Fruit fly (Drosophila melanogaster): ENCODE results near the gene Arl1.
A peak's percentile ranks its signal among the peaks of the same experiment; 100 is the strongest.

Arl1 gene

dm6 chr3L:16019144-16020006, 36.4 kb downstream of the Arl1 start (continued):
- no peak for TF ChIP-seq CG14860 (GFP tag; IDR thresholded peaks at IDR 0.05; ENCODE audit: partially characterized antibody)
- TF ChIP-seq Ets65A (GFP tag): peak; percentile 86
- no peak for TF ChIP-seq emc (GFP tag; optimal IDR thresholded peaks at IDR 0.05)

dm6 chr3L:16021064-16021683, 38.2 kb downstream of the Arl1 start:
- TF ChIP-seq toy (GFP tag; IDR thresholded peaks at IDR 0.05): no peak
- TF ChIP-seq CG7271 (tag; optimal IDR thresholded peaks at IDR 0.05): peak; percentile 4
- TF ChIP-seq CG14860 (GFP tag; IDR thresholded peaks at IDR 0.05; ENCODE audit: partially characterized antibody): no peak
- no peak for TF ChIP-seq jigr1 (GFP tag; IDR thresholded peaks at IDR 0.05)
- TF ChIP-seq CG10267 (tag; optimal IDR thresholded peaks at IDR 0.05): peak; percentile 73
- TF ChIP-seq TFAM (GFP tag; optimal IDR thresholded peaks at IDR 0.05): no peak
- TF ChIP-seq Atf-2 (GFP tag; optimal IDR thresholded peaks at IDR 0.05): peak; percentile 60
- TF ChIP-seq row (GFP tag; IDR thresholded peaks at IDR 0.05): peak; percentile 50
- TF ChIP-seq CG12942 (GFP tag; optimal IDR thresholded peaks at IDR 0.05): peak; percentile 20
- no peak for TF ChIP-seq Lpt (GFP tag; optimal IDR thresholded peaks at IDR 0.05)
- peak; percentile 35 to 82 for TF ChIP-seq chif (GFP tag; optimal IDR thresholded peaks at IDR 0.05)
- no peak for TF ChIP-seq Dip2 (GFP tag; IDR thresholded peaks at IDR 0.05)
- no peak for TF ChIP-seq CG13287 (GFP tag; IDR thresholded peaks at IDR 0.05; ENCODE audit: partially characterized antibody)
- TF ChIP-seq hkb (optimal IDR thresholded peaks at IDR 0.05): no peak
- 0 out of 2 replicates have a peak, but pooled peaks have one; percentile 43 for TF ChIP-seq hkb (GFP tag; IDR thresholded peaks at IDR 0.05)
- TF ChIP-seq bcd (GFP tag; optimal IDR thresholded peaks at IDR 0.05): peak; percentile 23
- no peak for TF ChIP-seq Bgb (GFP tag; IDR thresholded peaks at IDR 0.05; ENCODE audit: partially characterized antibody)
- no peak for TF ChIP-seq z (GFP tag; IDR thresholded peaks at IDR 0.05)
- peak; percentile 82 for TF ChIP-seq CG14710 (tag; optimal IDR thresholded peaks at IDR 0.05)
- TF ChIP-seq sens-2 (GFP tag; IDR thresholded peaks at IDR 0.05): peak; percentile 23; the same call in 1 of the 2 replicates
- peak; percentile 22; the same call in 1 of the 2 replicates for TF ChIP-seq CG32772 (GFP tag; IDR thresholded peaks at IDR 0.05)
- no peak for TF ChIP-seq ems (GFP tag; optimal IDR thresholded peaks at IDR 0.05)
- TF ChIP-seq CG1602 (GFP tag; optimal IDR thresholded peaks at IDR 0.05): peak; percentile 48
- no peak for TF ChIP-seq schlank (tag; optimal IDR thresholded peaks at IDR 0.05)
- no peak for TF ChIP-seq gsb (GFP tag; IDR thresholded peaks at IDR 0.05)
- peak; percentile 71 for TF ChIP-seq zfh1 (GFP tag; IDR thresholded peaks at IDR 0.05)
- no peak for TF ChIP-seq prd (optimal IDR thresholded peaks at IDR 0.05)
- TF ChIP-seq prd (GFP tag; IDR thresholded peaks at IDR 0.05): peak; percentile 87
- TF ChIP-seq vfl (GFP tag; optimal IDR thresholded peaks at IDR 0.05): no peak
- TF ChIP-seq CG2116 (GFP tag; optimal IDR thresholded peaks at IDR 0.05): peak; percentile 12
- TF ChIP-seq pita (GFP tag; optimal IDR thresholded peaks at IDR 0.05): no peak
- no peak for TF ChIP-seq Neu2 (GFP tag; optimal IDR thresholded peaks at IDR 0.05; ENCODE audit: borderline replicate concordance)
- peak; percentile 24 for TF ChIP-seq CoRest (tag; optimal IDR thresholded peaks at IDR 0.05)
- no peak for TF ChIP-seq Nf-YC (tag; optimal IDR thresholded peaks at IDR 0.05)
- no peak for TF ChIP-seq CG31224 (GFP tag; IDR thresholded peaks at IDR 0.05)
- no peak for TF ChIP-seq cato (GFP tag; optimal IDR thresholded peaks at IDR 0.05; ENCODE audit: borderline replicate concordance)
- TF ChIP-seq Xbp1 (GFP tag; optimal IDR thresholded peaks at IDR 0.05): peak; percentile 47
- TF ChIP-seq ERR (GFP tag; optimal IDR thresholded peaks at IDR 0.05): no peak
- TF ChIP-seq CG16863 (GFP tag; optimal IDR thresholded peaks at IDR 0.05): peak; percentile 41
- TF ChIP-seq sens (GFP tag): peak; percentile 93
- TF ChIP-seq run (tag; optimal IDR thresholded peaks at IDR 0.05): no peak
- TF ChIP-seq CG5245 (GFP tag; optimal IDR thresholded peaks at IDR 0.05): peak; percentile 28
- peak; percentile 54 for TF ChIP-seq CG11504 (tag; optimal IDR thresholded peaks at IDR 0.05)
- TF ChIP-seq Blimp-1 (GFP tag; optimal IDR thresholded peaks at IDR 0.05): peak; percentile 57
- peak; percentile 51 for TF ChIP-seq CG8089 (GFP tag; optimal IDR thresholded peaks at IDR 0.05)
